Worm (Caenorhabditis elegans) whole organism, L2 larva: Measurements from ENCODE around the gene cox-14.

Experiments
- Y55F3AM.14 ChIP-seq: fragments of 200-800 bp; sonication (Bioruptor generic); optimal IDR thresholded peaks from 2 replicates; lab custom pipeline; 2018; ENCODE audit warnings: mild to moderate bottlenecking, missing genetic modification characterization, missing compliant biosample characterization
- blmp-1 ChIP-seq: sonication (generic microtip); optimal IDR thresholded peaks from 2 replicates; lab custom pipeline; 2017; ENCODE audit warnings: missing genetic modification characterization, mild to moderate bottlenecking, missing compliant biosample characterization, antibody characterized with exemption, moderate library complexity; ENCODE audit not compliant: insufficient read depth
- crh-2 ChIP-seq: sonication (generic microtip); optimal IDR thresholded peaks from 2 replicates; lab custom pipeline; 2017; ENCODE audit warnings: missing biosample characterization, missing genetic modification characterization
- mbf-1 ChIP-seq: sonication (generic microtip); optimal IDR thresholded peaks from 2 replicates; lab custom pipeline; 2017; ENCODE audit warnings: missing biosample characterization, missing genetic modification characterization
- unc-39 ChIP-seq: fragments of 150-350 bp; optimal IDR thresholded peaks from 2 replicates; lab custom pipeline; 2014; ENCODE audit warnings: missing biosample characterization, missing genetic modification characterization

- TF ChIP-seq blmp-1 (tag; lab: Kevin White, UChicago) (no peak), mbf-1 (no peak), crh-2 (tag; lab: Kevin White, UChicago) (peak; percentile 37), Y55F3AM.14 (GFP tag; lab: Kevin White, UChicago) (no peak), unc-39 (tag; lab: Kevin White, UChicago) (no peak)
These were observed 29.8 kb downstream of the cox-14 start, which contains the start of the genes div-1 and cor-1 for ce11 chrIII:10248441-10249137.
